Fruit fly (Drosophila melanogaster): ENCODE results near the gene usp.

- no peak for TF ChIP-seq CG8478 (optimal IDR thresholded peaks at IDR 0.05)
- TF ChIP-seq CTCF (optimal IDR thresholded peaks at IDR 0.05), result no peak
These were observed 41.6 kb upstream of the usp start for dm6 chrX:2083678-2084162.

All from S2 (cell line).